Worm (Caenorhabditis elegans) whole organism, L1 larva: ENCODE data around the gene txdc-12.1.

Experiments used
- C16A3.4 ChIP-seq: fragments of 150-350 bp; optimal IDR thresholded peaks from 2 replicates; lab custom pipeline; 2014; ENCODE audit warnings: missing biosample characterization, missing genetic modification characterization
- Y116A8C.19 ChIP-seq: sonication (generic microtip); optimal IDR thresholded peaks from 2 replicates; lab custom pipeline; 2016; ENCODE audit warnings: missing compliant biosample characterization, missing genetic modification characterization, borderline replicate concordance
- aha-1 ChIP-seq: fragments of 150-350 bp; optimal IDR thresholded peaks from 2 replicates; lab custom pipeline; 2014; ENCODE audit warnings: missing biosample characterization, missing genetic modification characterization
- alr-1 ChIP-seq: fragments of 200-800 bp; sonication (Bioruptor generic); optimal IDR thresholded peaks from 2 replicates; lab custom pipeline; 2018; ENCODE audit warnings: borderline replicate concordance, mild to moderate bottlenecking, missing genetic modification characterization, missing compliant biosample characterization
- ceh-90 ChIP-seq: sonication (generic microtip); optimal IDR thresholded peaks from 2 replicates; lab custom pipeline; 2016; ENCODE audit warnings: missing genetic modification characterization, missing compliant biosample characterization
- ces-1 ChIP-seq: fragments of 150-350 bp; optimal IDR thresholded peaks from 2 replicates; lab custom pipeline; 2014; ENCODE audit warnings: missing biosample characterization, missing genetic modification reagents, missing genetic modification characterization
- efl-1 ChIP-seq, 4 experiments: fragments of 150-350 bp; optimal IDR thresholded peaks in 3 of 4; peaks in 1 of 4; 1 replicate in 1 of 4; 2 replicates in 3 of 4; lab custom pipeline; 2014; ENCODE audit warnings: missing biosample characterization in 2 of 4, missing genetic modification characterization in 2 of 4, missing genetic modification reagents in 2 of 4
- efl-3 ChIP-seq: fragments of 200-800 bp; sonication (Bioruptor generic); optimal IDR thresholded peaks from 2 replicates; lab custom pipeline; 2018; ENCODE audit warnings: mild to moderate bottlenecking, missing genetic modification characterization, missing compliant biosample characterization
- elt-3 ChIP-seq, 6 experiments: fragments of 150-350 bp in 1 of 6; sonication (generic microtip); optimal IDR thresholded peaks; 2 replicates each; lab custom pipeline; 2017 to 2018; ENCODE audit warnings: missing biosample characterization in 6 of 6, missing genetic modification characterization in 6 of 6, inconsistent platforms in 1 of 6
- fkh-4 ChIP-seq: sonication (generic microtip); optimal IDR thresholded peaks from 2 replicates; lab custom pipeline; 2016; ENCODE audit warnings: missing compliant biosample characterization, missing genetic modification characterization, borderline replicate concordance
- fkh-8 ChIP-seq: sonication (generic microtip); optimal IDR thresholded peaks from 2 replicates; lab custom pipeline; 2016; ENCODE audit warnings: mild to moderate bottlenecking, missing genetic modification characterization, missing compliant biosample characterization
- hlh-17 ChIP-seq: fragments of 200-800 bp; sonication (Bioruptor generic); optimal IDR thresholded peaks from 2 replicates; lab custom pipeline; 2018; ENCODE audit warnings: missing genetic modification characterization, mild to moderate bottlenecking, missing compliant biosample characterization, moderate library complexity, borderline replicate concordance
- hlh-4 ChIP-seq: sonication (generic microtip); optimal IDR thresholded peaks from 2 replicates; lab custom pipeline; 2016; ENCODE audit warnings: mild to moderate bottlenecking, missing genetic modification characterization, missing compliant biosample characterization
- lin-13 ChIP-seq: fragments of 150-350 bp; optimal IDR thresholded peaks from 2 replicates; lab custom pipeline; 2014; ENCODE audit warnings: missing biosample characterization, missing genetic modification reagents, missing genetic modification characterization
- lin-14 ChIP-seq: fragments of 200-800 bp; sonication (Bioruptor generic); optimal IDR thresholded peaks from 2 replicates; lab custom pipeline; 2018; ENCODE audit warnings: mild to moderate bottlenecking, missing genetic modification characterization, moderate library complexity, missing compliant biosample characterization
- mab-9 ChIP-seq: fragments of 200-800 bp; sonication (Bioruptor generic); IDR thresholded peaks from 2 replicates; pipeline ENCODE4 v1.3.6; 2022; ENCODE audit warnings: missing genetic modification reagents, missing genetic modification characterization, missing compliant biosample characterization
- mep-1 ChIP-seq: fragments of 150-350 bp; optimal IDR thresholded peaks from 2 replicates; lab custom pipeline; 2014; ENCODE audit warnings: missing biosample characterization, missing genetic modification characterization
- nhr-28 ChIP-seq: fragments of 150-350 bp; optimal IDR thresholded peaks from 2 replicates; lab custom pipeline; 2014; ENCODE audit warnings: missing biosample characterization, missing genetic modification characterization
- nhr-47 ChIP-seq: sonication (generic microtip); optimal IDR thresholded peaks from 2 replicates; lab custom pipeline; 2016; ENCODE audit warnings: mild to moderate bottlenecking, missing genetic modification characterization, moderate library complexity, missing compliant biosample characterization
- nhr-85 ChIP-seq: sonication (generic microtip); peaks from one replicate; lab custom pipeline; 2016; ENCODE audit warnings: missing genetic modification characterization, inconsistent platforms, missing compliant biosample characterization
- pax-3 ChIP-seq: fragments of 200-800 bp; sonication (Bioruptor generic); optimal IDR thresholded peaks from 2 replicates; lab custom pipeline; 2018; ENCODE audit warnings: mild to moderate bottlenecking, missing genetic modification characterization, moderate library complexity, missing compliant biosample characterization
- pqm-1 ChIP-seq: sonication (generic microtip); optimal IDR thresholded peaks from 3 replicates; lab custom pipeline; 2017; ENCODE audit warnings: missing biosample characterization, missing genetic modification characterization
- skn-1 ChIP-seq: fragments of 150-350 bp; optimal IDR thresholded peaks from 2 replicates; lab custom pipeline; 2014; ENCODE audit warnings: missing biosample characterization, missing genetic modification characterization
- swsn-7 ChIP-seq: sonication (generic microtip); optimal IDR thresholded peaks from 2 replicates; lab custom pipeline; 2016; ENCODE audit warnings: missing genetic modification characterization, missing compliant biosample characterization
- tbx-2 ChIP-seq: sonication (generic microtip); optimal IDR thresholded peaks from 2 replicates; lab custom pipeline; 2016; ENCODE audit warnings: missing genetic modification characterization, missing compliant biosample characterization
- unc-130 ChIP-seq: fragments of 150-350 bp; optimal IDR thresholded peaks from 2 replicates; lab custom pipeline; 2017; ENCODE audit warnings: missing biosample characterization, missing genetic modification characterization, inconsistent platforms
- unc-30 ChIP-seq: sonication (generic microtip); optimal IDR thresholded peaks from 2 replicates; lab custom pipeline; 2017; ENCODE audit warnings: missing biosample characterization, missing genetic modification characterization
- unc-62 ChIP-seq: fragments of 150-350 bp; optimal IDR thresholded peaks from 2 replicates; lab custom pipeline; 2014; ENCODE audit warnings: missing biosample characterization, missing genetic modification reagents, missing genetic modification characterization
- vab-15 ChIP-seq: sonication (generic microtip); optimal IDR thresholded peaks from 2 replicates; lab custom pipeline; 2017; ENCODE audit warnings: missing genotype, mild to moderate bottlenecking, missing genetic modification characterization, missing compliant biosample characterization
- ztf-11 ChIP-seq, 2 experiments: sonication (generic microtip); optimal IDR thresholded peaks; 2 replicates each; lab custom pipeline; 2016 to 2017; ENCODE audit warnings: missing genetic modification characterization in 2 of 2, missing biosample characterization in 1 of 2, missing compliant biosample characterization in 1 of 2
- ztf-4 ChIP-seq: fragments of 150-350 bp; optimal IDR thresholded peaks from 2 replicates; lab custom pipeline; 2014; ENCODE audit warnings: missing biosample characterization, missing genetic modification characterization

Gene txdc-12.1

DNA sequence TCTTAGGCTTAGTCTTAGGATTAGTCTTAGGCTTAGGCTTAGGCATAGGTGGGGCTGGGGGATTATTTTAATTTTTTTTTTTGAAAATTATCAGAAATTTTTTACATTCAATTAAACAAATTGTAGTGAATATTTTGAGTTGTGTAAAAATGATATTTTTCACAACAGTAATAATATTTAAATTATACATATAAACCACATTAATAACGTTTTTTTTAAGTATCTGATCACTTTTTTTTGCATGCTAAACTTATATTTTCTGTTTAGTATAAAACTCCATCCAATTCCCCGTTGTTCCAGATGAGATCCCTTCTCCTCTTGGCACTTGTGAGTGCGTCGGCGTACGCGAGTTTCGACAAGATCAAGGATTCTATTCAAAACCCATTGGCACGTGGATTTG is at the start of gene txdc-12.1:
Gene txdc-12.1 (plus strand): TSS at position 301 of the 400 bp plus-strand sequence.
- TF ChIP-seq aha-1 (tag; lab: Kevin White, UChicago) (no peak), fkh-4 (tag; lab: Kevin White, UChicago) (no peak), skn-1 (tag; lab: Kevin White, UChicago) (no peak), swsn-7 (no peak), alr-1 (tag; lab: Kevin White, UChicago) (no peak), ztf-4 (tag; lab: Kevin White, UChicago) (no peak), nhr-85 (no peak), hlh-17 (no peak), ces-1 (GFP tag; lab: Kevin White, UChicago) (no peak), efl-3 (GFP tag; lab: Kevin White, UChicago) (no peak), nhr-47 (tag; lab: Kevin White, UChicago) (no peak)

DNA sequence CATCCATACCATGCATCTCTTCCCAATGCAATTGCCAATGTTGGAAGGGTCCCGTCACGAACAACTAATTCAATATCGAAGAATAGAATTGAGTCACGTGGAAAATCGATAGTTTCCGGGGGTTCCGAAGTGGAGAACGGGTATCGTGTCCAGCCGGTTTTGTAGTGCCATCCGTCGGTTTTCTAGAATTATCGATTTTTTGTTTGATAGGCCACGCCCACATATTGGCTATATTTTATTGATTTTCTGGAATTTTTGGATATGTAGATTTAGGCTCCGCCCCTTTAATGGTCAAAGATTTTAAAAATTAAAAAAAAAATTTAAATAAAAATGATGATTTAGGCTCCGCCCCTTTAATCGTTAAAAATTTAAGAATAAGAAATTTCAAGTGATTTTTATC is 41.0 kb upstream of the txdc-12.1 start:
- TF ChIP-seq efl-1 (optimal IDR thresholded peaks at IDR 0.05; lab: Kevin White, UChicago) (no peak), efl-1 (GFP tag; optimal IDR thresholded peaks at IDR 0.05 in 1 of 2; lab: Kevin White, UChicago) (peak in 1 of 2 experiments; percentile 75), lin-14 (GFP tag; lab: Kevin White, UChicago) (no peak)

DNA sequence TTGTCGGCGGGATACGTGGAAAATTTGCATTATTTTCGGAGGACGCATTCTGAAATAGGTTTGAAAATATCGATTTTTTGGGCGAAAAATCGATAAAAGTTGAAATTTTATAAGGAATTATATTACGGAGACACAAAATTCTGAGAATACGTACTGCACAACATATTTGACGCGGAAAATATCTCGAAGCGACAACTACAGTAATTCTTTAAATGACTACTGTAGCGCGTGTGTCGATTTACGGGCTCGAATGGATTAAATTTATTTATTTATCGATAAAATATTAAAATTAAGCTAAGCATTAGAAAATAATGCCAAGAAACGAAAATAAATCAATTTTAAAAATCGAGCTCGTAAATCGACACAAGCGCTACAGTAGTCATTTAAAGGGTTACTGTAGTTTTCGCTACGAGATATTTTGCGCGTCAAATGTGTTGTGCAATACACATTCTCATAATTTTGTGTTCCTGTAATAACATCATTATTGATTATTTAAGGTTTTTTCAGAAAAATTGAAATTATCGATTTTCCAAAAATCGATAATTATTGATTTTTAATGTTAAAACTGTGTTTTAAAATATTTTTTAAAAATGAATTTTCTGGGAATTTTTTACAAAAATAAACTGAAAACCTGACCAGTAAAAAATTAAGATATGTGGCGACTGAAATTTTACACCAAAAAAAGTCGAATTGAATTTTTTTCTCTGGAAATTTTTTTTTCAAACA is 40.1 kb upstream of the txdc-12.1 start, which contains the start of gene polg-1:
Gene polg-1 (minus strand): TSS at position 51 of the 726 bp plus-strand sequence.
- TF ChIP-seq unc-130: no peak
- no peak for TF ChIP-seq ztf-4 (tag; lab: Kevin White, UChicago)
- no peak for TF ChIP-seq mab-9 (GFP tag; lab: Robert Waterston, UW)
- TF ChIP-seq unc-62 (GFP tag; lab: Kevin White, UChicago): no peak
- TF ChIP-seq efl-3 (GFP tag; lab: Kevin White, UChicago): no peak

DNA sequence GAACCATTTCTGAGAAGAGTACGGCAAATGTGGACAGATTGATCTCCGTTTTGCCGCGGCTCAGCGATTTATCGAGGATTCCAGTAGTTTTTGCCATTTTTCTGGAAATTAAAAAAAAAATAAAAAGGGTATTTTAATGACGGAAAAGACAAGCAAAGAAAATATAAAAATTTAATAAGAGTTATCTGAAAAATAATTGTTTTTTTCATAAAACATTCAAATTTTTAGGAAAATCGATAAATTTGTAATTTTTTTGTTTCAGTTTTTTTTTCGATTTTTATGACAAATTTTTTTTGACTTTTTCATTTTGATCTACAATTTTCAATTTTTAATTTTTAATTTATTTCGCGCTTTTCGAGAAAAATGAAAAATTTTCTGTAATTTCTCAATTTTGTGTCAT is 37.9 kb upstream of the txdc-12.1 start, which contains the start of gene trpp-5:
Gene trpp-5 (minus strand): TSS at position 101 of the 400 bp plus-strand sequence.
- no peak for TF ChIP-seq elt-3 (tag; optimal IDR thresholded peaks at IDR 0.05; lab: Kevin White, UChicago)
- no peak for TF ChIP-seq pqm-1 (tag; lab: Kevin White, UChicago)
- TF ChIP-seq aha-1 (tag; lab: Kevin White, UChicago): no peak
- TF ChIP-seq mep-1 (tag; lab: Kevin White, UChicago): no peak
- TF ChIP-seq unc-30 (tag; lab: Kevin White, UChicago): no peak
- no peak for TF ChIP-seq ztf-11 (tag; optimal IDR thresholded peaks at IDR 0.05; lab: Kevin White, UChicago)
- TF ChIP-seq, all 84 proteins: peak for 0

DNA sequence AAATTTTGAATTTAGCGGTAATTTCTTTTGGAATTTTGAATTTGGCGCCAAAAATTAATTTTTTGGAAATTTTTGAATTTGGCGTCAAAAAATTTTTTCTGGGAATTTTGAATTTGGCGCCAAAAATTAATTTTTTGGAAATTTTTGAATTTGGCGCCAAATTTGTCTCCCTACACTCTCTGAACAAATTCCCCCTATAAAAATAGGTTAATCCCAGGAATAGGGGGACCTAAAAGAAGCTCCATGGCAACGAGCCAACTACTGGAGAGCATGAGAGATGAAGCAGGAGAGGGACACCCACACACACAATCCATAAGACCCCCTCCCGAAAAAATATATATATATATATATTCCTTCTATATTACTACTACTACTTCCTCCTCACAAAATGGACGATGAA is 37.3 kb upstream of the txdc-12.1 start, which contains the start of gene aqp-12:
Gene aqp-12 (plus strand): TSS at position 301 of the 400 bp plus-strand sequence.
- TF ChIP-seq pax-3 (tag; lab: Kevin White, UChicago): no peak
- no peak for TF ChIP-seq efl-1 (optimal IDR thresholded peaks at IDR 0.05; lab: Kevin White, UChicago)
- peak in 1 of 2 experiments; percentile 19 for TF ChIP-seq efl-1 (GFP tag; optimal IDR thresholded peaks at IDR 0.05 in 1 of 2; lab: Kevin White, UChicago)
- TF ChIP-seq fkh-8 (tag; lab: Kevin White, UChicago): peak; percentile 52
- no peak for TF ChIP-seq lin-13
- TF ChIP-seq, all 84 proteins: peak for 2

- TF ChIP-seq hlh-4 (tag; lab: Kevin White, UChicago) (no peak), tbx-2 (tag; lab: Kevin White, UChicago) (no peak), nhr-28 (tag; lab: Kevin White, UChicago) (no peak), ceh-90 (tag; lab: Kevin White, UChicago) (no peak), vab-15 (no peak), Y116A8C.19 (tag; lab: Kevin White, UChicago) (no peak), C16A3.4 (tag; lab: Kevin White, UChicago) (no peak)
These were observed 35.6 kb upstream of the txdc-12.1 start for ce11 chrII:12204617-12205016.
